Fruit fly (Drosophila melanogaster): Measurements from ENCODE around the gene rogdi.

The rogdi gene

DNA sequence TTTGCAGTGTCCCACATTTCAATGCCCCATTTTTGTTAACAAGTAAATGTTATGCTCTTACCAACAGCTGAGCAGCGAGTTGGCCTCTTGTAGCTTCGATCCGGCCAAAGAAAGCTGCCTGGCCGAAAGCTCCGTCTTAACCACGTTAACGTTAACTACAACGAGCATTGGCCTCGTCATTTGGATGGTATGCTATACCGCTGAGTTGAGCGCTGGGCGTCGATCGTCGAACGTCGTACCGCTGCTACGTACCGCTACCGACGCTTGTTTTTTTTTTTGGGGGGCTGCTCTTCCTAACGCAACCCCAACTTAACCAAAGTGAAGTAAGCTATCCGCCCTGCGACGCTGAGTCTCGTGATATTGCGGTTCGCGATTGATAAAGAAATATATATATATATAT lies at the start of gene rogdi:
Gene rogdi, plus strand, starts transcription at position 199 of the 400 bp plus-strand sequence.
- TF ChIP-seq toe (GFP tag; optimal IDR thresholded peaks at IDR 0.05) (no peak), bab1 (GFP tag; optimal IDR thresholded peaks at IDR 0.05) (peak; percentile 19), CG7045 (GFP tag; optimal IDR thresholded peaks at IDR 0.05) (no peak)

DNA sequence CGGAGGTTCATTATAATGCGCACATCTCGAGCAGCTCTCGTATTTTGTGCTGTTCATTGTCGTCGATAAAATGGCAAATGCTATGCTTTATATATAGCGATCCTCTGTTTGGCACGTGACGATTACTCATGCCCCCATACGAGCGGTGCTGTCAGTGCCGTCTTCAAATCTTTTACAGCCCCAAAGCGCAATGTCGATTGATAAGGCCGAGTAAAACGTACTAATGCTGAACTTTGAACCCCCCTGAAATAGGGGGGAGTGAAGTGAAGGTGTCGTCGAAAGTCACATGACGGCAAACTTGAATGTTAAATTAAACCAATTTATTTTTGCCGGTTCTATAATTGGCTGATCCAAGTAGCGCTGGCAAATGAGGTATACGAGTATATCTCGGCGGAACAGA lies 49.0 kb upstream of the rogdi start:
- peak; percentile 43 for TF ChIP-seq CG7045 (GFP tag; optimal IDR thresholded peaks at IDR 0.05)
- TF ChIP-seq CG1620 (GFP tag; optimal IDR thresholded peaks at IDR 0.05), result no peak
- TF ChIP-seq Mnt (GFP tag; optimal IDR thresholded peaks at IDR 0.05), result peak; percentile 64
- no peak for TF ChIP-seq CG5204 (GFP tag; optimal IDR thresholded peaks at IDR 0.05)
- no peak for TF ChIP-seq CG14711 (tag; optimal IDR thresholded peaks at IDR 0.05)
- no peak for TF ChIP-seq ovo (GFP tag; optimal IDR thresholded peaks at IDR 0.05)
- peak; percentile 64 for TF ChIP-seq Clk (GFP tag; optimal IDR thresholded peaks at IDR 0.05)
- TF ChIP-seq CG12768 (GFP tag; optimal IDR thresholded peaks at IDR 0.05), result peak; percentile 97
- TF ChIP-seq Hr96 (GFP tag; optimal IDR thresholded peaks at IDR 0.05), result peak; percentile 86
- peak; percentile 69 for TF ChIP-seq cic (GFP tag; optimal IDR thresholded peaks at IDR 0.05)
- TF ChIP-seq Crg-1 (GFP tag; optimal IDR thresholded peaks at IDR 0.05), result peak; percentile 4
- peak; percentile 27 for TF ChIP-seq tj (GFP tag; optimal IDR thresholded peaks at IDR 0.05)
- no peak for TF ChIP-seq kay (GFP tag; ENCODE audit: borderline replicate concordance)
- peak; percentile 58 for TF ChIP-seq CG33017 (tag; optimal IDR thresholded peaks at IDR 0.05)
- TF ChIP-seq CG11617 (GFP tag; optimal IDR thresholded peaks at IDR 0.05), result peak; percentile 45
- peak; percentile 15 for TF ChIP-seq bab1 (GFP tag; optimal IDR thresholded peaks at IDR 0.05)
- no peak for TF ChIP-seq cnc (optimal IDR thresholded peaks at IDR 0.05)
- TF ChIP-seq toe (GFP tag; optimal IDR thresholded peaks at IDR 0.05), result no peak
- peak; percentile 36 for TF ChIP-seq CG7101 (tag; optimal IDR thresholded peaks at IDR 0.05)
- TF ChIP-seq pad (GFP tag; optimal IDR thresholded peaks at IDR 0.05), result no peak

DNA sequence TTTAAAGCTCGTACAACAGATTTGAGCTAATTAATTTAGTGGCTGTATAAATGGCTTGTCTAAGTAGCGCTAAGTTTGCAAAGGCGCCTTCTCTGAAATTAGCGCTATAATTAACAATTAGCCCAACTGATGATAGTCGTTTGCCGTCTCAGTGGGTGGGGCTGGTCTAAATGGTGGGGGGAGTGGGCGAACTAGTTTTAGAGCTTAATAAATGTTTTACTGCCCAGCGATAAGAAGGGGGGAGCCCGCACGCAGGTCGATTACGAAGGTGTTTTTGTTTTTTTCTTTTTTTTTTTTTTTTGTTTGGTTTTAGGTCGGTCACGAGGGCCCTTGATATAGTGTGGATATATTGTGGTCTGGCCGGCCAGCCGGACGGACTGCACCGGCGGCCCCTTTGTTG lies 48.3 kb upstream of the rogdi start:
- TF ChIP-seq pad (GFP tag; optimal IDR thresholded peaks at IDR 0.05) (peak; percentile 2), Hr96 (GFP tag; optimal IDR thresholded peaks at IDR 0.05) (no peak), bab1 (GFP tag; optimal IDR thresholded peaks at IDR 0.05) (no peak), toe (GFP tag; optimal IDR thresholded peaks at IDR 0.05) (peak; percentile 14), Clk (GFP tag; optimal IDR thresholded peaks at IDR 0.05) (no peak), tj (GFP tag; optimal IDR thresholded peaks at IDR 0.05) (no peak), CG12768 (GFP tag; optimal IDR thresholded peaks at IDR 0.05) (peak; percentile 69), CG11617 (GFP tag; optimal IDR thresholded peaks at IDR 0.05) (peak; percentile 9), cnc (optimal IDR thresholded peaks at IDR 0.05) (no peak), CG14711 (tag; optimal IDR thresholded peaks at IDR 0.05) (no peak), CG7101 (tag; optimal IDR thresholded peaks at IDR 0.05) (peak; percentile 33), CG7045 (GFP tag; optimal IDR thresholded peaks at IDR 0.05) (peak; percentile 63), cic (GFP tag; optimal IDR thresholded peaks at IDR 0.05) (peak; percentile 38), CG33017 (tag; optimal IDR thresholded peaks at IDR 0.05) (peak; percentile 21), CG1620 (GFP tag; optimal IDR thresholded peaks at IDR 0.05) (no peak), ovo (GFP tag; optimal IDR thresholded peaks at IDR 0.05) (no peak), Mnt (GFP tag; optimal IDR thresholded peaks at IDR 0.05) (peak; percentile 33)

- TF ChIP-seq cic (GFP tag; optimal IDR thresholded peaks at IDR 0.05) (peak; percentile 19), CG7045 (GFP tag; optimal IDR thresholded peaks at IDR 0.05) (no peak), cnc (optimal IDR thresholded peaks at IDR 0.05) (peak in 1 of 2 experiments; percentile 19), CG12768 (GFP tag; optimal IDR thresholded peaks at IDR 0.05) (peak; percentile 5)
Observed at dm6 chr3L:17002140-17002849, 47.0 kb upstream of the rogdi start.

DNA sequence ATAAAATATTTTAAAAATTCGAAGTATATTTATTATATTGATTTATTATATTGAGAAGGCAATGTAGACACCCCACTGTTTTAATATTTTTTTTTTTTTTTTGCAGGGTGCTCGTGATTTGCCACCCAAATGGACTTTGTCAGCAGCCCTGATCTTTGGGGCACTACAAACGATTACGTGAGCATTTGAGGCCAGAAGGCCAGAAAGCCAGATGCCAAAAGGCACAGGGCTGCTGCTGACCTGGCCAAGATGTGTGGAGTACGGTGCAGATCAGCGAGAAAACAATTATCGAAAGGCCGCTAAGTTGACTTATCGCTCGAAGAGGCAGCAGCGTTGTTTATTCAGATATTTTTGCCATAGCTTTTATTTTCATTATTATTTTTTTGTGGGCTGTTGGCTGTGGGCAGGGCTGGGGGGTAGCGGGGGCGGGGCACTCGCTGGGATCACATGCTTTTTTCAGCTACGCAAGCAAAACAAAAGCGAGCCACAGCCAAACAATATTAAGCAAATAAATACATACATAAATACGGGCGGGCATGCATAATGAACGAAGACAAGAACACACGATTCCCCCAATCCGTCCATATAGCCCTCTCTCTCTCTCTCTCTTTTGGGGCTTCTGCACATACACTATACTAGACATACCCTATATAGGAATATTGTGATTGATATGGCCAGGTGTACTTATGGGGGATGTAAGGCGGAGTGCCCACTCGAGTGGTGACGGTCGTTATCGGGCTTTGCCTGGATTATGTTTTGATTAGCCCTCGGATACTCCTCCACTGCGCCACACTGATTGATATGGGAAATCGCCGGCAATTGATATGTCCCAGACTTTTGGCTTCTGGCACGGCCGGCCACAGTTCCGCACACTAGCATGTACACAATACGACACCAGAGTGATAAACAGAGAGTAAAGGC lies 45.8 kb upstream of the rogdi start:
- no peak for TF ChIP-seq bab1 (GFP tag; optimal IDR thresholded peaks at IDR 0.05)
- TF ChIP-seq CG11617 (GFP tag; optimal IDR thresholded peaks at IDR 0.05), result no peak
- TF ChIP-seq pad (GFP tag; optimal IDR thresholded peaks at IDR 0.05), result peak; percentile 35
- no peak for TF ChIP-seq CG14711 (tag; optimal IDR thresholded peaks at IDR 0.05)
- TF ChIP-seq Clk (GFP tag; optimal IDR thresholded peaks at IDR 0.05), result no peak
- TF ChIP-seq CG1620 (GFP tag; optimal IDR thresholded peaks at IDR 0.05), result no peak
- TF ChIP-seq CG7045 (GFP tag; optimal IDR thresholded peaks at IDR 0.05), result peak; percentile 31
- no peak for TF ChIP-seq cnc (optimal IDR thresholded peaks at IDR 0.05)
- TF ChIP-seq kay (GFP tag; ENCODE audit: borderline replicate concordance), result no peak
- no peak for TF ChIP-seq CG33017 (tag; optimal IDR thresholded peaks at IDR 0.05)
- no peak for TF ChIP-seq CG5204 (GFP tag; optimal IDR thresholded peaks at IDR 0.05)
- no peak for TF ChIP-seq toe (GFP tag; optimal IDR thresholded peaks at IDR 0.05)
- TF ChIP-seq cic (GFP tag; optimal IDR thresholded peaks at IDR 0.05), result peak; percentile 31
- TF ChIP-seq Crg-1 (GFP tag; optimal IDR thresholded peaks at IDR 0.05), result peak; percentile 45
- TF ChIP-seq Mnt (GFP tag; optimal IDR thresholded peaks at IDR 0.05), result no peak
- no peak for TF ChIP-seq Hr96 (GFP tag; optimal IDR thresholded peaks at IDR 0.05)
- peak; percentile 49 for TF ChIP-seq CG12768 (GFP tag; optimal IDR thresholded peaks at IDR 0.05)
- TF ChIP-seq CG7101 (tag; optimal IDR thresholded peaks at IDR 0.05), result no peak
- peak; percentile 99 for TF ChIP-seq tj (GFP tag; optimal IDR thresholded peaks at IDR 0.05)
- peak; percentile 25 for TF ChIP-seq ovo (GFP tag; optimal IDR thresholded peaks at IDR 0.05)
